Worm (Caenorhabditis elegans): ENCODE measurements around the gene mak-2.

Gene mak-2

DNA sequence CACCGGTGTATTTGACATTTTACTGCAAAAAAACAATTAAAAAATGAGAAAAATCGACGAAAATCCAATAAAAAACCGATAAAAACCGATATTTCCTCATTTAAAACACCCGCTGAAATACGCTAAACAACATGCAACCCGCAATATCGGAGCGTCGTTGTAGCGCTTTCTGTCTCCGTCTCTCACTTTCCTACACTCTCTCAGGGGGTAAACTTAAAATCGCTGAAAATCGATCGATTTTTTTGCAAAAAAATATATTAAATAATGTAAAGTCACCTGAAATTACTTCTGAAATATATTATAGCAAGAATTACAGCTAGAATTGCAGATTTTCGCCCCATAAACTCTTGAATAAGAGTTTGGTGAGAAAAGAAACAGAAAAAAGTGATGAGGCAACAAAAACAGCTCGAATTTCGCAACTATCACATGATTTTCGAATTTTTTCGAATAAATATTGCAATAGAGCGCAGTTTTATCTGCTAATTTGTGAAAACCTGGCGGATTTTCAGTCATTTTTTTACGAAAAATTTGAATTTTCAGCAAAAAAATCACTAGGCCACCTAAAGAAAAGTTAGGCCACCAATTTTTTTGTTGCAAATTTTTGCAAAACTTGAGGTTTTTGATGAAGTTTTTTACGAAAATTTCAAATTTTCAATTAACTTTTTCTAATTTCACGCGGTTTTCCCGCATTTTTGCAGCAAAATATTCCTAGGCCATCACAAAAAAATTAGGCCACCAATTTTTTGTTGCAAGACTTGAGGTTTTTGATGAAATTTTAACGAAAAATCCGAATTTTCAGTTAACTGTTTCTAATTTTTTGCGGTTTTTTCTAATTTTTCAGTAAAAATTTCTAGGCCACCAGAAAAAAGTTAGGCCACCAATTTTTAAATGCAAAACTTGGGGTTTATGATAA, 30.5 kb upstream of the mak-2 start, which contains the start of the genes lem-4 and Y55F3BR.11 (continued):
- TF ChIP-seq fos-1 (tag; optimal IDR thresholded peaks at IDR 0.05) (peak; percentile 72), aly-2 (tag; optimal IDR thresholded peaks at IDR 0.05) (no peak), nhr-90 (tag; optimal IDR thresholded peaks at IDR 0.05; ENCODE audit: poor library complexity) (peak; percentile 73), skn-1 (tag; optimal IDR thresholded peaks at IDR 0.05) (peak; percentile 31), unc-62 (GFP tag; optimal IDR thresholded peaks at IDR 0.05) (no peak), sup-37 (GFP tag; optimal IDR thresholded peaks at IDR 0.05) (peak; percentile 6), nhr-11 (tag; optimal IDR thresholded peaks at IDR 0.05) (peak; percentile 5), ceh-82 (tag; optimal IDR thresholded peaks at IDR 0.05) (peak; percentile 30 to 66 (median 48)), aha-1 (tag; optimal IDR thresholded peaks at IDR 0.05) (no peak), lin-35 (GFP tag; optimal IDR thresholded peaks at IDR 0.05) (peak; percentile 93 to 97), lsy-2 (tag; optimal IDR thresholded peaks at IDR 0.05) (peak; percentile 85), nhr-19 (GFP tag; conservative IDR thresholded peaks at IDR 0.05) (peak; percentile 75), ztf-11 (tag; optimal IDR thresholded peaks at IDR 0.05) (no peak), sptf-1 (tag; optimal IDR thresholded peaks at IDR 0.05) (no peak), lin-15B (tag; optimal IDR thresholded peaks at IDR 0.05) (peak; percentile 19), lin-13 (GFP tag; optimal IDR thresholded peaks at IDR 0.05) (peak; percentile 45), hlh-4 (tag; optimal IDR thresholded peaks at IDR 0.05) (no peak), snpc-4 (tag; optimal IDR thresholded peaks at IDR 0.05) (peak; percentile 82), mef-2 (tag; optimal IDR thresholded peaks at IDR 0.05) (no peak), ces-1 (GFP tag; optimal IDR thresholded peaks at IDR 0.05) (no peak), ceh-90 (tag; optimal IDR thresholded peaks at IDR 0.05) (peak; percentile 18), mab-9 (GFP tag; IDR thresholded peaks at IDR 0.05) (0 out of 2 replicates have a peak, but pooled peaks have one; percentile 23), C34B4.2 (tag; optimal IDR thresholded peaks at IDR 0.05) (no peak), vab-15 (tag; optimal IDR thresholded peaks at IDR 0.05) (no peak), dpl-1 (GFP tag; optimal IDR thresholded peaks at IDR 0.05) (peak; percentile 91 to 95 (median 95)), nhr-84 (tag; optimal IDR thresholded peaks at IDR 0.05) (no peak), nhr-237 (tag; optimal IDR thresholded peaks at IDR 0.05) (peak; percentile 1), pqm-1 (tag; optimal IDR thresholded peaks at IDR 0.05) (no peak), rnt-1 (tag; optimal IDR thresholded peaks at IDR 0.05) (peak; percentile 71), tbx-2 (tag; optimal IDR thresholded peaks at IDR 0.05) (peak; percentile 74), Y116A8C.19 (tag; optimal IDR thresholded peaks at IDR 0.05; ENCODE audit: borderline replicate concordance) (no peak), unc-98 (GFP tag; IDR thresholded peaks at IDR 0.05) (no peak), jun-1 (tag; optimal IDR thresholded peaks at IDR 0.05) (peak; percentile 41), C04F5.9 (tag; optimal IDR thresholded peaks at IDR 0.05) (peak; percentile 12), nhr-76 (tag; optimal IDR thresholded peaks at IDR 0.05) (no peak), nhr-71 (tag; optimal IDR thresholded peaks at IDR 0.05) (peak; percentile 8), C16A3.4 (tag; optimal IDR thresholded peaks at IDR 0.05) (peak; percentile 66), unc-30 (tag; optimal IDR thresholded peaks at IDR 0.05) (no peak), pax-3 (tag; optimal IDR thresholded peaks at IDR 0.05) (peak; percentile 15), egl-13 (tag; optimal IDR thresholded peaks at IDR 0.05) (peak; percentile 44), lin-14 (GFP tag; optimal IDR thresholded peaks at IDR 0.05) (peak; percentile 23), swsn-7 (tag; optimal IDR thresholded peaks at IDR 0.05) (peak; percentile 80), alr-1 (tag; optimal IDR thresholded peaks at IDR 0.05; ENCODE audit: borderline replicate concordance) (no peak), lir-3 (tag; optimal IDR thresholded peaks at IDR 0.05; ENCODE audit: poor library complexity) (no peak), sox-4 (tag; optimal IDR thresholded peaks at IDR 0.05) (peak; percentile 42), nhr-12 (tag; optimal IDR thresholded peaks at IDR 0.05) (no peak), hlh-17 (GFP tag; optimal IDR thresholded peaks at IDR 0.05; ENCODE audit: borderline replicate concordance) (no peak), nhr-20 (tag; optimal IDR thresholded peaks at IDR 0.05) (peak; percentile 62), ztf-4 (tag; optimal IDR thresholded peaks at IDR 0.05) (no peak), ceh-88 (GFP tag; IDR thresholded peaks at IDR 0.05) (no peak), irx-1 (tag; optimal IDR thresholded peaks at IDR 0.05) (peak; percentile 19)
